Worm (Caenorhabditis elegans): ENCODE data around the gene F10C2.5.

DNA sequence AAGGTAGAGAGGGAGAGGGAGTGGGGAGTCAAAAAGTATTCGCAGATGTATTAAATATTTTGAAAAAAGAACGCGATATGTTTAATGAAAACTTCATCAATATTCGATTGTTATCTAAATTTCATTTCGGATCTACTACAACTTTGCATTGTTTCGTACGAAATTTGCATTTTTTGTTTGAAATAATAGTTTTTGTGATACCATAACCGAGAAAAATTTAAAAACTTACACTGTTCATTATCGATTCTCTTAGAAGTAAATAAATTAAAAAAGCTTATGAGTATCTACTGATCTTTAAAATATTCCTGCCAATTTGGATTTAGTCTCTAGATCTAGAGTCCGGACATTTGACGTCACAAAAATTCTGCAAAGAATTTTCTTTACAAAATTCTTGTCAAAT, 35.0 kb downstream of the F10C2.5 start, which contains the start of gene R07B7.9:
- TF ChIP-seq dao-5 (tag; optimal IDR thresholded peaks at IDR 0.05) = no peak
- no peak for TF ChIP-seq him-1 (tag; optimal IDR thresholded peaks at IDR 0.05)

Data from whole organism, L4/young adult.